Worm (Caenorhabditis elegans) whole organism, L4 larva: Measurements from ENCODE around the gene iffb-1.
A peak's percentile ranks its signal among the peaks of the same experiment; 100 is the strongest.

Experiments used
- D1046.2 ChIP-seq: fragments of 200-800 bp; sonication (Bioruptor generic); IDR thresholded peaks from 2 replicates; pipeline ENCODE4 v1.3.6; 2022; ENCODE audit warnings: missing genetic modification characterization, missing compliant biosample characterization
- F10B5.3 ChIP-seq: sonication (generic microtip); optimal IDR thresholded peaks from 2 replicates; lab custom pipeline; 2016; ENCODE audit warnings: mild to moderate bottlenecking, missing genetic modification characterization, missing compliant biosample characterization
- F26F4.8 ChIP-seq: fragments of 200-800 bp; sonication (Bioruptor generic); conservative IDR thresholded peaks from 2 replicates; pipeline ENCODE4 v1.3.6; 2022; ENCODE audit warnings: missing genetic modification characterization, missing compliant biosample characterization
- F37D6.2 ChIP-seq: sonication (generic microtip); optimal IDR thresholded peaks from 2 replicates; lab custom pipeline; 2016; ENCODE audit warnings: mild to moderate bottlenecking, missing genetic modification characterization, missing compliant biosample characterization
- T26A8.4 ChIP-seq: fragments of 200-800 bp; sonication (Bioruptor generic); IDR thresholded peaks from 2 replicates; pipeline ENCODE4 v1.3.6; 2022; ENCODE audit warnings: missing genetic modification characterization, missing compliant biosample characterization
- aha-1 ChIP-seq: fragments of 150-350 bp; peaks from one replicate; lab custom pipeline; 2014; ENCODE audit warnings: missing biosample characterization, missing genetic modification characterization
- ceh-28 ChIP-seq: fragments of 150-350 bp; optimal IDR thresholded peaks from 2 replicates; lab custom pipeline; 2014; ENCODE audit warnings: missing biosample characterization, missing genetic modification reagents, missing genetic modification characterization
- ceh-32 ChIP-seq: sonication (generic microtip); optimal IDR thresholded peaks from 2 replicates; lab custom pipeline; 2016; ENCODE audit warnings: mild to moderate bottlenecking, missing genetic modification characterization, missing compliant biosample characterization; ENCODE audit not compliant: poor library complexity
- ceh-44 ChIP-seq: fragments of 200-800 bp; sonication (Bioruptor generic); IDR thresholded peaks from 2 replicates; pipeline ENCODE4 v1.3.6; 2022; ENCODE audit warnings: missing genetic modification reagents, missing genetic modification characterization, missing compliant biosample characterization
- daf-12 ChIP-seq: fragments of 150-350 bp; optimal IDR thresholded peaks from 2 replicates; lab custom pipeline; 2014; ENCODE audit warnings: missing biosample characterization, missing genetic modification reagents, missing genetic modification characterization
- daf-16 ChIP-seq, 3 experiments: sonication (generic microtip); optimal IDR thresholded peaks; 2 replicates each; lab custom pipeline; 2016 to 2017; ENCODE audit warnings: missing genetic modification characterization in 3 of 3, missing genetic modification reagents in 3 of 3, mild to moderate bottlenecking in 2 of 3, missing compliant biosample characterization in 2 of 3, missing biosample characterization in 1 of 3, moderate library complexity in 1 of 3
- dve-1 ChIP-seq: sonication (generic microtip); optimal IDR thresholded peaks from 2 replicates; lab custom pipeline; 2017; ENCODE audit warnings: antibody characterized with exemption, mild to moderate bottlenecking, missing genetic modification characterization, missing compliant biosample characterization; ENCODE audit not compliant: insufficient read depth
- hlh-30 ChIP-seq: sonication (generic microtip); optimal IDR thresholded peaks from 2 replicates; lab custom pipeline; 2017; ENCODE audit warnings: antibody characterized with exemption, mild to moderate bottlenecking, missing genetic modification characterization, missing compliant biosample characterization; ENCODE audit not compliant: insufficient read depth
- lin-29 ChIP-seq: fragments of 200-800 bp; sonication (Bioruptor generic); IDR thresholded peaks from 2 replicates; pipeline ENCODE4 v1.3.6; 2022; ENCODE audit warnings: missing genetic modification reagents, missing genetic modification characterization, missing compliant biosample characterization
- lin-38 ChIP-seq: fragments of 200-800 bp; sonication (Bioruptor generic); IDR thresholded peaks from 2 replicates; pipeline ENCODE4 v1.3.6; 2022; ENCODE audit warnings: missing genetic modification reagents, missing genetic modification characterization, missing compliant biosample characterization
- mdl-1 ChIP-seq, 2 experiments: fragments of 150-350 bp in 1 of 2; sonication (generic microtip) in 1 of 2; optimal IDR thresholded peaks; 2 replicates each; lab custom pipeline; 2014 to 2017; ENCODE audit warnings: missing biosample characterization in 2 of 2, missing genetic modification characterization in 2 of 2
- nhr-28 ChIP-seq: fragments of 150-350 bp; optimal IDR thresholded peaks from 2 replicates; lab custom pipeline; 2014; ENCODE audit warnings: missing biosample characterization, missing genetic modification characterization
- nhr-42 ChIP-seq: fragments of 200-800 bp; sonication (Bioruptor generic); IDR thresholded peaks from 2 replicates; pipeline ENCODE4 v1.3.6; 2022; ENCODE audit warnings: missing genetic modification characterization, missing compliant biosample characterization
- nhr-6 ChIP-seq: fragments of 150-350 bp; optimal IDR thresholded peaks from 2 replicates; lab custom pipeline; 2014; ENCODE audit warnings: missing biosample characterization, missing genetic modification characterization
- nhr-77 ChIP-seq: fragments of 150-350 bp; optimal IDR thresholded peaks from 2 replicates; lab custom pipeline; 2014; ENCODE audit warnings: missing biosample characterization, missing genetic modification characterization
- pqm-1 ChIP-seq: sonication (generic microtip); optimal IDR thresholded peaks from 2 replicates; lab custom pipeline; 2017; ENCODE audit warnings: missing biosample characterization, missing genetic modification characterization
- saeg-2 ChIP-seq: fragments of 200-800 bp; sonication (Bioruptor generic); IDR thresholded peaks from 2 replicates; pipeline ENCODE4 v1.3.6; 2022; ENCODE audit warnings: missing genetic modification reagents, missing genetic modification characterization, missing compliant biosample characterization
- skn-1 ChIP-seq: fragments of 150-350 bp; optimal IDR thresholded peaks from 2 replicates; lab custom pipeline; 2014; ENCODE audit warnings: missing biosample characterization, missing genetic modification characterization
- spr-3 ChIP-seq: fragments of 200-800 bp; sonication (Bioruptor generic); optimal IDR thresholded peaks from 2 replicates; lab custom pipeline; 2018; ENCODE audit warnings: mild to moderate bottlenecking, missing genetic modification characterization, missing compliant biosample characterization
- tra-1 ChIP-seq: fragments of 200-800 bp; sonication (Bioruptor generic); IDR thresholded peaks from 2 replicates; pipeline ENCODE4 v1.3.6; 2022; ENCODE audit warnings: missing genetic modification reagents, missing genetic modification characterization, missing compliant biosample characterization
- unc-62 ChIP-seq, 3 experiments: fragments of 150-350 bp in 1 of 3; sonication (generic microtip); optimal IDR thresholded peaks in 2 of 3; peaks in 1 of 3; 1 replicate in 1 of 3; 2 replicates in 2 of 3; lab custom pipeline; 2014 to 2017; ENCODE audit warnings: missing biosample characterization in 3 of 3, missing genetic modification characterization in 3 of 3, missing genetic modification reagents in 3 of 3, missing genotype in 1 of 3
- zag-1 ChIP-seq: fragments of 150-350 bp; optimal IDR thresholded peaks from 2 replicates; lab custom pipeline; 2014; ENCODE audit warnings: missing biosample characterization, missing genetic modification characterization

iffb-1 gene

DNA sequence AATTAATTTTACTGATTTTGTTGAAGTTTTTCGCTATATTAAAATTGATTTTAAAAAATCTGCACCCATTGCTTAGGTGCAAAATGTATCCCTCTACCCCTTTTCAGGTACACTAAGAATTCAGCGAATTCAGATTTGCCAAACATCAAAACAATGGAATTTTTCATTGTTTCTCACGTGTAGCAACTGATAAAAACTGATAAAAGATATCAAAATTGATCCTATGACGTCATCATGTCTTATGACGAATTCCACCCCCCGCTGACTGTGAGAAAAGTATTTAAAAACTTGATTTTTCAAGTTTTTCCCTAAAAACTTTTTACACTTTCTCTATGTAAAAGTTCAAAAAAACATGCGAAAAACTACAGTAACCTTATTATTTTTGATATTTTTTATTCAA, 33.7 kb upstream of the iffb-1 start, which contains the start of gene Y54F10BM.22:
Gene Y54F10BM.22, plus strand, starts transcription at position 331 of the 400 bp plus-strand sequence.
- TF ChIP-seq ceh-32 (tag; lab: Kevin White, UChicago) (no peak), hlh-30 (tag; lab: Kevin White, UChicago) (peak; percentile 3)

DNA sequence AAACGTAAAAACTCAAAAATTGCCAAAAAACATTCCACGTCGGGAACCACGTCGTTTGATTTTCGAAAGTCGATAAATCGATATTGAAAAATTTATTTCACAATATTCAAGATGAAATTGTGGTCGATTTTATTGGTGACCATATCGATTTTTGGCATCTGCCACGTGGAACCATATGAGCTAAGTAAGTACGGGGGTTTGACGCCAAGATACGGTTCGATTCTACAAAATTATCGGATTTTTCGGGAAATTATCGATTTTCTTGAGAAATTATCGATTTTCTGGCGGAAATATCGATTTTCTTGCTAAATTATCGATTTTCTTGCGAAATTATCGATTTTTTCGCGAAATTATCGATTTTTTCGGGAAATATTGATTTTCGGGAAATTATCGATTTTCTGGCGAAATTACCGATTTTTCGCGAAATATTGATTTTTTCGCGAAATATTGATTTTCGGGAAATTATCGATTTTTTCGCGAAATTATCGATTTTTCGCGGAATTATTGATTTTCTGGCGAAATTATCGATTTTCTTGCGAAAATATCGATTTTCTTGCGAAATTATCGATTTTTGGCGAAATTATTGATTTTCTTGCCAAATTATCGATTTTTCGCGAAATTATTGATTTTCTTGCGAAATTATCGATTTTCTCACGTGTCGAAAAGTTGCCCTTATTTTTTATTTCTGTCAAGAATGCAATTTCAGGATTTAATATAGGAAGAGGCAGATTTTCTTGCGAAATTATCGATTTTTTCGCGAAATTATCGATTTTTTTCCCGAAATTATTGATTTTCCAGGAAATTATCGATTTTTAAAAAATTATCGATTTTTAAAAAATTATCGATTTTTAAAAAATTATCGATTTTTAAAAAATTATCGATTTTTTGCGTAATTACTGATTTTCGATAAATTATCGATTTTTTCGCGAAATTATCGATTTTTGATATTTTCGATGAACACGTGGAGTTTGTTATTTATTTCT, 32.0 kb upstream of the iffb-1 start, which contains the start of gene Y54F10BM.3:
Gene Y54F10BM.3, plus strand, starts transcription at position 51 of the 983 bp plus-strand sequence.
- TF ChIP-seq F37D6.2 (tag; lab: Kevin White, UChicago): no peak
- peak; percentile 97 for TF ChIP-seq ceh-28 (tag; lab: Kevin White, UChicago)

DNA sequence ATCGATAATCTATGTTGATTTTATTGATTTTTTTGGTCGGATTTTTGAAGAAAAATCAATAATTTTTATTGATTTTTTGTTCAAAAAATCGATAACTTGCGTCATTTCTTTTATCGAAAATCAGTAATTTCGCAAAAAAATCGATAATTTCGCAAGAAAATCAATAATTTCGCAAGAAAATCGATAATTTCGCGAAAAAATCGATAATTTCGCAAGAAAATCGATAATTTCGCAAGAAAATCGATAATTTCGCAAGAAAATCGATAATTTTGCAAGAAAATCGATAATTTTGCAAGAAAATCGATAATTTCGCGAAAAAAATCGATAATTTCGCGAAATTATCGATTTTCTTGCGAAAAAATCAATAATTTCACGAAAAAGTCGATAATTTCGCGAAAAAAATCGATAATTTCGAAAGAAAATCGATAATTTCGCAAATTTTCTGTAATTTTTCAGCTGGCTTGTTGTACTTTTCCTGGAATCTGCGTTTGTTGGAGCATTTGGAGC, 30.8 kb upstream of the iffb-1 start:
- TF ChIP-seq ceh-28 (tag; lab: Kevin White, UChicago) (peak; percentile 95), spr-3 (GFP tag; lab: Kevin White, UChicago) (no peak), unc-62 (GFP tag; optimal IDR thresholded peaks at IDR 0.05 in 1 of 2; lab: Kevin White, UChicago) (peak in 1 of 2 experiments; percentile 57), unc-62 (tag; optimal IDR thresholded peaks at IDR 0.05; lab: Kevin White, UChicago) (no peak), lin-29 (GFP tag; lab: Robert Waterston, UW) (no peak)

DNA sequence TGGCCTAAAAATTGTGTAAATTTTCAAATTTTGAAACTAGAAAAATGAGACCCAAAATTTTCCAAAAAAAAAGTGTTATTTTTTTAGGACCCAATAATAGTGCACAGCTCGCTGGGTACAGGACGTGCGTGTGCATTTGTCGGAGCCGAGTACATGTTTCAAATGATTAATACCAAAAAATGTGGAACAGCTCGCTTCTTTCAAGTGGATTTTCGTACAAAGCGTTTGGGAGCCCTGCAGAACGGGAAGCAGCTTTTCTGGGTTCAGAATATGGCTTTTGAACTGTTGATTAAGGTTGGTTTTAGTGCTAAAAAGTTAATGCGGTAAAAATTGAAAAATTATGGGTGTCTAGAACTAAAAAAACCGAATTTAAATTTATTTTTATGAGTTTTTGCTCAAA, 26.0 kb upstream of the iffb-1 start:
- TF ChIP-seq F10B5.3 (tag; lab: Kevin White, UChicago) (no peak), tra-1 (GFP tag; lab: Robert Waterston, UW) (no peak), aha-1 (tag; lab: Kevin White, UChicago) (peak; percentile 96), saeg-2 (GFP tag; lab: Robert Waterston, UW) (no peak), D1046.2 (GFP tag; lab: Robert Waterston, UW) (no peak), T26A8.4 (GFP tag; lab: Robert Waterston, UW) (no peak), mdl-1 (tag; optimal IDR thresholded peaks at IDR 0.05; lab: Kevin White, UChicago) (no peak)

DNA sequence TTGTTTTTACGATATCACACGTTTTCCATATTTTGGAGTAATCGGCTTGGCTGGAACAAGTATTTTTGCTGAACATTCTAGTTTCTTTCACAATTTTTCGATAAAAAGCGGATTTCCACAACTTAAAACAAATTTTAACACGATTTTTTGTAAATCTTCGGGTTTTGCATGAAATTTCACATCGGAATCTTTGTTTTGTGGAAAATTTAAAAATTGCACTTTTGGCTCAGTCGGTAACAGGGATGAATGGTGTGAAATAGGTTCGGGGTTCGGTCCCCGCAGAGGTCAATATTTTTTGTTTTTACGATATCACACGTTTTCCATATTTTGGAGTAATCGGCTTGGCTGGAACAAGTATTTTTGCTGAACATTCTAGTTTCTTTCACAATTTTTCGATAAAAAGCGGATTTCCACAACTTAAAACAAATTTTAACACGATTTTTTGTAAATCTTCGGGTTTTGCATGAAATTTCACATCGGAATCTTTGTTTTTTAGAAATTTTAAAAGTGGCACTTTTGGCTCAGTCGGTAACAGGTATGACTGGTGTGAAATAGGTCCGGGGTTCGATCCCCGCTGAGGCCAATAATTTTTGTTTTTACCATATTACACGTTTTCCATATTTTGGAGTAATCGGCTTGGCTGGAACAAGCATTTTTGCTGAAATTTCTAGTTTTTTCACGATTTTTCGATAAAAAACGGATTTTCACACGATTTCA, 23.9 kb upstream of the iffb-1 start:
- TF ChIP-seq lin-38 (GFP tag; lab: Robert Waterston, UW) (peak; percentile 65), F26F4.8 (GFP tag; lab: Robert Waterston, UW) (0 out of 2 replicates have a peak, but pooled peaks have one; percentile 46)

DNA sequence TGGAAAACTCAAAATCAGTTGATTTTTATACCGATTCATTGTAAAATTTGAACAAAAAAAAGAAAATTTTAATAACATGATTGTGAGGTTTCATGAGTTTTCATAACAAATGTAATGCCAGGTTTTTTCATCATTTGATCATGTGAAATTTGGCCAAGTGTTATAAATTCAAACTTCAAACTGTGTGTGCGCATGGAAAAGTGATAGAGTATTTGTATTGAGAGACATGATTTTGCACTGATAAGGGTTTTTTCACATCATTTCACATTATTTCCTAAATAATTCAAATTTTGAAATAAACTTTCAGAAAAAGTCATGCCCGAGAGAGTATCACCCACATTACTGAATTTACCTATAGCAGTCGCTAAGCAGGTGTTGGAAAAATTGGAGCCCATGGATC, 23.1 kb upstream of the iffb-1 start, which contains the start of gene fbxa-219:
Gene fbxa-219, plus strand, starts transcription at position 277 of the 400 bp plus-strand sequence.
- TF ChIP-seq dve-1 (tag; lab: Kevin White, UChicago): peak; percentile 16
- no peak for TF ChIP-seq nhr-77 (tag; lab: Kevin White, UChicago)
- no peak for TF ChIP-seq zag-1
- peak; percentile 78 for TF ChIP-seq pqm-1 (tag; lab: Kevin White, UChicago)
- TF ChIP-seq daf-16 (GFP tag; optimal IDR thresholded peaks at IDR 0.05; lab: Kevin White, UChicago): no peak
- TF ChIP-seq daf-16 (tag; optimal IDR thresholded peaks at IDR 0.05; lab: Kevin White, UChicago): peak; percentile 58
- TF ChIP-seq nhr-6: no peak
- TF ChIP-seq aha-1 (tag; lab: Kevin White, UChicago): peak; percentile 88
- TF ChIP-seq hlh-30 (tag; lab: Kevin White, UChicago): peak; percentile 33
- no peak for TF ChIP-seq daf-12 (tag; lab: Kevin White, UChicago)
- no peak for TF ChIP-seq T26A8.4 (GFP tag; lab: Robert Waterston, UW)
- TF ChIP-seq nhr-28 (tag; lab: Kevin White, UChicago): peak; percentile 35
- no peak for TF ChIP-seq ceh-44 (GFP tag; lab: Robert Waterston, UW)
- no peak for TF ChIP-seq nhr-42 (GFP tag; lab: Robert Waterston, UW)
- no peak for TF ChIP-seq skn-1 (tag; lab: Kevin White, UChicago)
